Worm (Caenorhabditis elegans): ENCODE measurements around the gene C49C3.9.

Gene C49C3.9

ce11 chrIV:17342179-17342578 is at the start of gene C49C3.9:
Gene C49C3.9 (minus strand): TSS chrIV:17342314.
- TF ChIP-seq ztf-23 (GFP tag; IDR thresholded peaks at IDR 0.05): no peak
- no peak for TF ChIP-seq ztf-29 (GFP tag; IDR thresholded peaks at IDR 0.05)
- no peak for TF ChIP-seq tab-1 (GFP tag; IDR thresholded peaks at IDR 0.05)
- TF ChIP-seq cog-1 (tag; optimal IDR thresholded peaks at IDR 0.05): no peak
- no peak for TF ChIP-seq med-1 (GFP tag; optimal IDR thresholded peaks at IDR 0.05; ENCODE audit: insufficient read depth)

- no peak for TF ChIP-seq klf-2 (GFP tag; conservative IDR thresholded peaks at IDR 0.05)
Observed at ce11 chrIV:17387442-17387967, 45.4 kb upstream of the C49C3.9 start, which contains the start of gene T02D1.8. Gene T02D1.8 (minus strand): TSS chrIV:17387492.

ce11 chrIV:17383046-17383445 is 40.9 kb upstream of the C49C3.9 start, which contains the start of gene C30H6.12:
Gene C30H6.12 (plus strand): TSS chrIV:17383346.
- TF ChIP-seq flt-1 (GFP tag; IDR thresholded peaks at IDR 0.05): no peak
- no peak for TF ChIP-seq ref-1 (GFP tag; conservative IDR thresholded peaks at IDR 0.05)
- no peak for TF ChIP-seq klf-2 (GFP tag; conservative IDR thresholded peaks at IDR 0.05)
- no peak for TF ChIP-seq tab-1 (GFP tag; IDR thresholded peaks at IDR 0.05)
- TF ChIP-seq ztf-23 (GFP tag; IDR thresholded peaks at IDR 0.05): no peak
- no peak for TF ChIP-seq T22C8.4 (GFP tag; IDR thresholded peaks at IDR 0.05)
- TF ChIP-seq cog-1 (tag; optimal IDR thresholded peaks at IDR 0.05): no peak
- TF ChIP-seq med-1 (GFP tag; optimal IDR thresholded peaks at IDR 0.05; ENCODE audit: insufficient read depth): no peak
- TF ChIP-seq ztf-29 (GFP tag; IDR thresholded peaks at IDR 0.05): no peak

ce11 chrIV:17382029-17382428 is 39.9 kb upstream of the C49C3.9 start, which contains the start of gene C30H6.8:
Gene C30H6.8 (plus strand): TSS chrIV:17382329.
- no peak for TF ChIP-seq ztf-29 (GFP tag; IDR thresholded peaks at IDR 0.05)
- no peak for TF ChIP-seq tab-1 (GFP tag; IDR thresholded peaks at IDR 0.05)
- no peak for TF ChIP-seq med-1 (GFP tag; optimal IDR thresholded peaks at IDR 0.05; ENCODE audit: insufficient read depth)
- no peak for TF ChIP-seq ztf-23 (GFP tag; IDR thresholded peaks at IDR 0.05)
- no peak for TF ChIP-seq cog-1 (tag; optimal IDR thresholded peaks at IDR 0.05)
- TF ChIP-seq T22C8.4 (GFP tag; IDR thresholded peaks at IDR 0.05): no peak
- no peak for TF ChIP-seq klf-2 (GFP tag; conservative IDR thresholded peaks at IDR 0.05)
- TF ChIP-seq flt-1 (GFP tag; IDR thresholded peaks at IDR 0.05): no peak
- TF ChIP-seq ref-1 (GFP tag; conservative IDR thresholded peaks at IDR 0.05): no peak

ce11 chrIV:17380061-17380680 is 38.1 kb upstream of the C49C3.9 start, which contains the start of the genes C30H6.9 and dlat-2:
Gene C30H6.9 (minus strand): TSS chrIV:17380170.
Gene dlat-2 (plus strand): TSS chrIV:17380626.
- no peak for TF ChIP-seq T22C8.4 (GFP tag; IDR thresholded peaks at IDR 0.05)
- no peak for TF ChIP-seq ref-1 (GFP tag; conservative IDR thresholded peaks at IDR 0.05)
- TF ChIP-seq ztf-23 (GFP tag; IDR thresholded peaks at IDR 0.05): no peak
- TF ChIP-seq klf-2 (GFP tag; conservative IDR thresholded peaks at IDR 0.05): no peak
- TF ChIP-seq cog-1 (tag; optimal IDR thresholded peaks at IDR 0.05): no peak
- TF ChIP-seq ztf-29 (GFP tag; IDR thresholded peaks at IDR 0.05): no peak
- TF ChIP-seq flt-1 (GFP tag; IDR thresholded peaks at IDR 0.05): no peak
- no peak for TF ChIP-seq tab-1 (GFP tag; IDR thresholded peaks at IDR 0.05)
- no peak for TF ChIP-seq med-1 (GFP tag; optimal IDR thresholded peaks at IDR 0.05; ENCODE audit: insufficient read depth)

- no peak for TF ChIP-seq cog-1 (tag; optimal IDR thresholded peaks at IDR 0.05)
- no peak for TF ChIP-seq med-1 (GFP tag; optimal IDR thresholded peaks at IDR 0.05; ENCODE audit: insufficient read depth)
- TF ChIP-seq flt-1 (GFP tag; IDR thresholded peaks at IDR 0.05): no peak
- no peak for TF ChIP-seq T22C8.4 (GFP tag; IDR thresholded peaks at IDR 0.05)
- no peak for TF ChIP-seq ztf-23 (GFP tag; IDR thresholded peaks at IDR 0.05)
- no peak for TF ChIP-seq ztf-29 (GFP tag; IDR thresholded peaks at IDR 0.05)
- no peak for TF ChIP-seq tab-1 (GFP tag; IDR thresholded peaks at IDR 0.05)
- TF ChIP-seq ref-1 (GFP tag; conservative IDR thresholded peaks at IDR 0.05): no peak
- no peak for TF ChIP-seq klf-2 (GFP tag; conservative IDR thresholded peaks at IDR 0.05)
Observed at ce11 chrIV:17376127-17376526, 34.0 kb upstream of the C49C3.9 start, which contains the start of gene haf-1. Gene haf-1 (plus strand): TSS chrIV:17376427.

ce11 chrIV:17371469-17371868 is 29.4 kb upstream of the C49C3.9 start, which contains the start of gene C30H6.5:
Gene C30H6.5 (plus strand): TSS chrIV:17371769.
- TF ChIP-seq T22C8.4 (GFP tag; IDR thresholded peaks at IDR 0.05) (no peak), flt-1 (GFP tag; IDR thresholded peaks at IDR 0.05) (no peak), med-1 (GFP tag; optimal IDR thresholded peaks at IDR 0.05; ENCODE audit: insufficient read depth) (no peak), ztf-29 (GFP tag; IDR thresholded peaks at IDR 0.05) (no peak), tab-1 (GFP tag; IDR thresholded peaks at IDR 0.05) (no peak), cog-1 (tag; optimal IDR thresholded peaks at IDR 0.05) (no peak), ztf-23 (GFP tag; IDR thresholded peaks at IDR 0.05) (no peak), ref-1 (GFP tag; conservative IDR thresholded peaks at IDR 0.05) (no peak), klf-2 (GFP tag; conservative IDR thresholded peaks at IDR 0.05) (no peak)

ce11 chrIV:17368292-17368691 is 26.2 kb upstream of the C49C3.9 start, which contains the start of gene trh-1:
Gene trh-1 (plus strand): TSS chrIV:17368592.
- TF ChIP-seq ztf-23 (GFP tag; IDR thresholded peaks at IDR 0.05): no peak
- TF ChIP-seq ref-1 (GFP tag; conservative IDR thresholded peaks at IDR 0.05): no peak
- TF ChIP-seq med-1 (GFP tag; optimal IDR thresholded peaks at IDR 0.05; ENCODE audit: insufficient read depth): no peak
- TF ChIP-seq T22C8.4 (GFP tag; IDR thresholded peaks at IDR 0.05): no peak
- no peak for TF ChIP-seq cog-1 (tag; optimal IDR thresholded peaks at IDR 0.05)
- TF ChIP-seq klf-2 (GFP tag; conservative IDR thresholded peaks at IDR 0.05): no peak
- TF ChIP-seq flt-1 (GFP tag; IDR thresholded peaks at IDR 0.05): no peak
- no peak for TF ChIP-seq tab-1 (GFP tag; IDR thresholded peaks at IDR 0.05)
- TF ChIP-seq ztf-29 (GFP tag; IDR thresholded peaks at IDR 0.05): no peak

- TF ChIP-seq ztf-23 (GFP tag; IDR thresholded peaks at IDR 0.05) (no peak), med-1 (GFP tag; optimal IDR thresholded peaks at IDR 0.05; ENCODE audit: insufficient read depth) (no peak), flt-1 (GFP tag; IDR thresholded peaks at IDR 0.05) (no peak), cog-1 (tag; optimal IDR thresholded peaks at IDR 0.05) (no peak)
Observed at ce11 chrIV:17367294-17367693, 25.2 kb upstream of the C49C3.9 start, which contains the start of gene zipt-17. Gene zipt-17 (minus strand): TSS chrIV:17367394.
